Worm (Caenorhabditis elegans): ENCODE results near the gene fbxa-81.

Gene fbxa-81

DNA sequence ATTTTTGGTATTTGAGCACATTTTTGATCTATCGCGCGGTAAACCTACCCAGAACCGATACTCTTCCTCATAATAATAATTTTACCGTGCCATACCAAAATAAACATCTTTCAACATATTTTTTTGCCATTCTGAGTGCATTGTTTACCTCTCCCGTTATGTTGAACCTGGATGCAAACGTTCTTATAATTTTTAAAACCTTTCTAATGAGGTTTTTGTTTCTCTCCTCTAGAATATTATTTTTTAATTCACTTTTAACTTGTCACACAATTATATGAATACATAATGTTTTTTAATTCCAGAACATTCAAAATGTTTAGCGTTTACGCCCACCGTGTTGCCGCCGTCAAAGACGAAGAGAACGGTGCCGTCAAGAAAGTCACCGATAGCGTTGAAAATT, 3.7 kb upstream of the fbxa-81 start, which contains the start of gene enri-2:
Gene enri-2, plus strand, starts transcription at position 301 of the 400 bp plus-strand sequence.
- TF ChIP-seq unc-62 (GFP tag; optimal IDR thresholded peaks at IDR 0.05) (no peak), ceh-43 (GFP tag; optimal IDR thresholded peaks at IDR 0.05) (no peak), snpc-4 (tag; optimal IDR thresholded peaks at IDR 0.05) (no peak), nhr-2 (tag; optimal IDR thresholded peaks at IDR 0.05) (no peak), mab-5 (tag; optimal IDR thresholded peaks at IDR 0.05) (no peak), M03D4.4 (tag; optimal IDR thresholded peaks at IDR 0.05) (no peak), elt-3 (tag; optimal IDR thresholded peaks at IDR 0.05) (no peak), blmp-1 (tag; optimal IDR thresholded peaks at IDR 0.05) (no peak), unc-39 (tag; optimal IDR thresholded peaks at IDR 0.05) (no peak), ztf-11 (tag; optimal IDR thresholded peaks at IDR 0.05) (no peak), unc-120 (tag; optimal IDR thresholded peaks at IDR 0.05; ENCODE audit: poor library complexity, severe bottlenecking) (no peak), nhr-28 (tag; optimal IDR thresholded peaks at IDR 0.05) (no peak), cnd-1 (tag; optimal IDR thresholded peaks at IDR 0.05) (no peak)

DNA sequence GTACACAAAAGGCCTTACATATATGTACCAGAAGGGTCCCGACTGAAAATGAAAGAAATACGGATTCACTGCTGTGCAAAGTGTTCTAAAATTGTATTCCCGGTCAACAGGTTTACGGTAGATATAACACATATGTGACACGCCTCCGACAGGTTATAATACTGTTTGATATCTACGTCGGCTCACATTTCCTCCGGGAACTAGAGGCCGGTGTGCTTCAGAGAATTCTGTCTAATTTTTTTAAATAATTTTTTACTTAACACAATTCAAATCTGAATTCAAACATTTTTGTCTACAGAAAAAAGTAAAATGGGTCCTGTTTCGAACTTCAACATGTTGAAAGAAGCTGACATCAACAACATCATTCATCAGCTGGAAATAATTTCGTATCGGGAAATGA, 1.3 kb upstream of the fbxa-81 start, which contains the start of gene T24C2.3:
Gene T24C2.3, plus strand, starts transcription at position 301 of the 400 bp plus-strand sequence.
- TF ChIP-seq sem-2 (GFP tag; optimal IDR thresholded peaks at IDR 0.05) (no peak), ceh-83 (GFP tag; optimal IDR thresholded peaks at IDR 0.05) (no peak), mls-2 (tag; optimal IDR thresholded peaks at IDR 0.05) (no peak), lin-13 (tag; optimal IDR thresholded peaks at IDR 0.05) (no peak), zip-8 (tag; optimal IDR thresholded peaks at IDR 0.05) (no peak), pha-4 (tag; optimal IDR thresholded peaks at IDR 0.05) (no peak), nhr-237 (tag; optimal IDR thresholded peaks at IDR 0.05) (no peak), nhr-2 (tag; optimal IDR thresholded peaks at IDR 0.05) (no peak), drap-1 (GFP tag; optimal IDR thresholded peaks at IDR 0.05) (no peak), ces-1 (GFP tag; optimal IDR thresholded peaks at IDR 0.05) (no peak), ham-2 (GFP tag; optimal IDR thresholded peaks at IDR 0.05) (no peak), elt-3 (tag; optimal IDR thresholded peaks at IDR 0.05) (no peak), sptf-1 (tag; optimal IDR thresholded peaks at IDR 0.05) (no peak), tbx-8 (GFP tag; optimal IDR thresholded peaks at IDR 0.05) (no peak), cnd-1 (tag; optimal IDR thresholded peaks at IDR 0.05) (no peak), snpc-4 (tag; optimal IDR thresholded peaks at IDR 0.05) (no peak), elt-1 (tag; optimal IDR thresholded peaks at IDR 0.05; ENCODE audit: borderline replicate concordance, insufficient read depth) (no peak), nhr-28 (tag; optimal IDR thresholded peaks at IDR 0.05) (no peak), M03D4.4 (tag; optimal IDR thresholded peaks at IDR 0.05) (no peak)

DNA sequence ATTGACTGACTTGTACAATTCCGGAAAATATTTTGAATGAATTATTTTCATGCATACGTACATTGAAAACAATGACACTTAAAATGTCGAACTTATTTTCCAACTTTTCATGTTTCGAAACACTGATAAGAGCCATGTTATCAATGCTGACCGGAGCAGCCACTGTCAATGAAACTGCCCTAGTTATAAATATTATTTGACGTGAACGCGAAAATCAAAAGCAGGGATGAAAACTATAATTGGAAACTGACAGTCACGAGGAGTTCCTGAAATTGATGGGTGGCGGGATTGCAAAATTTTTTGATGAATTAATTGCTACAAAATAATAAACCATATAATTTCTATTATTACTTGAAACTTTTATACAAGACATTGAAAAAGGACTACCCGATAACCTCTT, 2.4 kb downstream of the fbxa-81 start:
- TF ChIP-seq mep-1 (tag; optimal IDR thresholded peaks at IDR 0.05) (no peak), lsy-2 (tag; optimal IDR thresholded peaks at IDR 0.05) (no peak), ceh-39 (tag; optimal IDR thresholded peaks at IDR 0.05) (no peak), nhr-76 (tag; optimal IDR thresholded peaks at IDR 0.05) (no peak), elt-3 (tag; optimal IDR thresholded peaks at IDR 0.05) (no peak), nhr-12 (tag; optimal IDR thresholded peaks at IDR 0.05) (no peak), ham-2 (GFP tag; optimal IDR thresholded peaks at IDR 0.05) (no peak), flh-1 (GFP tag; optimal IDR thresholded peaks at IDR 0.05) (no peak), tbx-8 (GFP tag; optimal IDR thresholded peaks at IDR 0.05) (no peak), bed-3 (GFP tag; optimal IDR thresholded peaks at IDR 0.05) (no peak), lin-13 (tag; optimal IDR thresholded peaks at IDR 0.05) (no peak), pha-4 (tag; optimal IDR thresholded peaks at IDR 0.05) (no peak), elt-1 (tag; optimal IDR thresholded peaks at IDR 0.05; ENCODE audit: borderline replicate concordance, insufficient read depth) (no peak), unc-120 (tag; optimal IDR thresholded peaks at IDR 0.05; ENCODE audit: poor library complexity, severe bottlenecking) (no peak), lin-32 (GFP tag; optimal IDR thresholded peaks at IDR 0.05) (no peak), mls-2 (tag; optimal IDR thresholded peaks at IDR 0.05) (no peak), zip-8 (tag; optimal IDR thresholded peaks at IDR 0.05) (no peak), M03D4.4 (tag; optimal IDR thresholded peaks at IDR 0.05) (no peak), unc-62 (GFP tag; optimal IDR thresholded peaks at IDR 0.05) (no peak)

DNA sequence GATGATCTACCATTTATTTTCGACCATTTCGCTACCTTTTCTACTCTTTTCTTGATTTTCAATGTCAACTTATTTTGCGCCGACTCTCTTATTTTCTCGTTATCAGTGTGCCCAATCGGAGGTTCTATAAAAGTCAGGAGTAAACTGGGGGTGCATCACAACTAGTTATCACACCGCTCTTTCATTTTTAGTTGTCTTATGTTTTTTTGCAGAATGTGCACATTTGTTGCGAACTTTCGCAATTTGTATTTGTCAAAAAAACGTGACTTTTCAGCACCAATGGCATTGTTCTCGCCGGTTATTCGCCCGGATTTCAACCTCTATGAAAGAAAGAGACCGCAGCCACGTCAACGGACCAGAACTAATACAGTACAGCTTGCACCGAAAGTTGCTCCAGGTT, 4.3 kb downstream of the fbxa-81 start:
- TF ChIP-seq mep-1 (tag; optimal IDR thresholded peaks at IDR 0.05) (no peak), mls-2 (tag; optimal IDR thresholded peaks at IDR 0.05) (no peak), M03D4.4 (tag; optimal IDR thresholded peaks at IDR 0.05) (no peak), hlh-1 (tag; optimal IDR thresholded peaks at IDR 0.05) (no peak), ham-2 (GFP tag; optimal IDR thresholded peaks at IDR 0.05) (no peak), lin-13 (tag; optimal IDR thresholded peaks at IDR 0.05) (no peak), nhr-76 (tag; optimal IDR thresholded peaks at IDR 0.05) (no peak), bed-3 (GFP tag; optimal IDR thresholded peaks at IDR 0.05) (no peak), nhr-28 (tag; optimal IDR thresholded peaks at IDR 0.05) (no peak), blmp-1 (tag; optimal IDR thresholded peaks at IDR 0.05) (no peak), ztf-11 (tag; optimal IDR thresholded peaks at IDR 0.05) (no peak)
